Worm (Caenorhabditis elegans) whole organism, L1 larva: ENCODE measurements around the gene atf-4.
A peak's percentile ranks its signal among the peaks of the same experiment; 100 is the strongest.

Source experiments
- Y116A8C.19 ChIP-seq: sonication (generic microtip); optimal IDR thresholded peaks from 2 replicates; lab custom pipeline; 2016; ENCODE audit warnings: missing compliant biosample characterization, missing genetic modification characterization, borderline replicate concordance
- aly-2 ChIP-seq: fragments of 150-350 bp; optimal IDR thresholded peaks from 2 replicates; lab custom pipeline; 2014; ENCODE audit warnings: missing biosample characterization, missing genetic modification characterization
- ama-1 ChIP-seq: fragments of 150-350 bp; optimal IDR thresholded peaks from 2 replicates; lab custom pipeline; 2014
- blmp-1 ChIP-seq: fragments of 150-350 bp; optimal IDR thresholded peaks from 2 replicates; lab custom pipeline; 2014; ENCODE audit warnings: missing biosample characterization, missing genetic modification characterization
- ceh-63 ChIP-seq: fragments of 200-800 bp; sonication (Bioruptor generic); optimal IDR thresholded peaks from 2 replicates; lab custom pipeline; 2018; ENCODE audit warnings: mild to moderate bottlenecking, missing genetic modification characterization, missing compliant biosample characterization
- ceh-8 ChIP-seq: fragments of 200-800 bp; sonication (Bioruptor generic); optimal IDR thresholded peaks from 2 replicates; lab custom pipeline; 2018; ENCODE audit warnings: mild to moderate bottlenecking, missing genetic modification characterization, moderate library complexity, missing compliant biosample characterization
- ceh-88 ChIP-seq: fragments of 200-800 bp; sonication (Bioruptor generic); IDR thresholded peaks from 2 replicates; pipeline ENCODE4 v1.3.6; 2022; ENCODE audit warnings: missing genetic modification characterization, missing compliant biosample characterization
- ces-1 ChIP-seq: fragments of 150-350 bp; optimal IDR thresholded peaks from 2 replicates; lab custom pipeline; 2014; ENCODE audit warnings: missing biosample characterization, missing genetic modification reagents, missing genetic modification characterization
- egl-13 ChIP-seq: sonication (generic microtip); optimal IDR thresholded peaks from 2 replicates; lab custom pipeline; 2016; ENCODE audit warnings: missing genotype, missing genetic modification reagents, missing genetic modification characterization, missing compliant biosample characterization
- elt-2 ChIP-seq: sonication (generic microtip); optimal IDR thresholded peaks from 2 replicates; lab custom pipeline; 2016; ENCODE audit warnings: missing genetic modification characterization, mild to moderate bottlenecking, inconsistent platforms, missing compliant biosample characterization, missing genetic modification reagents
- fkh-10 ChIP-seq: sonication (generic microtip); optimal IDR thresholded peaks from 2 replicates; lab custom pipeline; 2017; ENCODE audit warnings: missing biosample characterization, missing genetic modification reagents, missing genetic modification characterization
- hpl-2 ChIP-seq: fragments of 150-350 bp; optimal IDR thresholded peaks from 2 replicates; lab custom pipeline; 2014; ENCODE audit warnings: missing biosample characterization, missing genetic modification reagents, missing genetic modification characterization
- lin-39 ChIP-seq: fragments of 150-350 bp; optimal IDR thresholded peaks from 2 replicates; lab custom pipeline; 2014; ENCODE audit warnings: missing biosample characterization, missing genetic modification reagents, missing genetic modification characterization
- lir-3 ChIP-seq: sonication (generic microtip); optimal IDR thresholded peaks from 2 replicates; lab custom pipeline; 2016; ENCODE audit warnings: mild to moderate bottlenecking, missing genetic modification characterization, moderate library complexity, missing compliant biosample characterization; ENCODE audit not compliant: poor library complexity
- lsy-2 ChIP-seq, 2 experiments: fragments of 150-350 bp; optimal IDR thresholded peaks; 2 replicates each; lab custom pipeline; 2014; ENCODE audit warnings: missing biosample characterization in 2 of 2, missing genetic modification characterization in 2 of 2
- mef-2 ChIP-seq: fragments of 150-350 bp; optimal IDR thresholded peaks from 2 replicates; lab custom pipeline; 2014; ENCODE audit warnings: missing biosample characterization, missing genetic modification characterization
- mep-1 ChIP-seq: fragments of 150-350 bp; optimal IDR thresholded peaks from 2 replicates; lab custom pipeline; 2014; ENCODE audit warnings: missing biosample characterization, missing genetic modification characterization
- nhr-20 ChIP-seq: sonication (generic microtip); optimal IDR thresholded peaks from 2 replicates; lab custom pipeline; 2016; ENCODE audit warnings: mild to moderate bottlenecking, missing genetic modification characterization, missing compliant biosample characterization
- nhr-28 ChIP-seq: fragments of 150-350 bp; optimal IDR thresholded peaks from 2 replicates; lab custom pipeline; 2014; ENCODE audit warnings: missing biosample characterization, missing genetic modification characterization
- nhr-47 ChIP-seq: sonication (generic microtip); optimal IDR thresholded peaks from 2 replicates; lab custom pipeline; 2016; ENCODE audit warnings: mild to moderate bottlenecking, missing genetic modification characterization, moderate library complexity, missing compliant biosample characterization
- nhr-71 ChIP-seq: sonication (generic microtip); optimal IDR thresholded peaks from 2 replicates; lab custom pipeline; 2016; ENCODE audit warnings: mild to moderate bottlenecking, missing genetic modification characterization, moderate library complexity, missing compliant biosample characterization
- nhr-84 ChIP-seq: sonication (generic microtip); optimal IDR thresholded peaks from 2 replicates; lab custom pipeline; 2017; ENCODE audit warnings: missing biosample characterization, missing genetic modification characterization
- nhr-85 ChIP-seq: sonication (generic microtip); peaks from one replicate; lab custom pipeline; 2016; ENCODE audit warnings: missing genetic modification characterization, inconsistent platforms, missing compliant biosample characterization
- pax-3 ChIP-seq: fragments of 200-800 bp; sonication (Bioruptor generic); optimal IDR thresholded peaks from 2 replicates; lab custom pipeline; 2018; ENCODE audit warnings: mild to moderate bottlenecking, missing genetic modification characterization, moderate library complexity, missing compliant biosample characterization
- sox-4 ChIP-seq: sonication (generic microtip); optimal IDR thresholded peaks from 2 replicates; lab custom pipeline; 2016; ENCODE audit warnings: missing genetic modification characterization, missing compliant biosample characterization
- sup-37 ChIP-seq: fragments of 200-800 bp; sonication (Bioruptor generic); optimal IDR thresholded peaks from 2 replicates; lab custom pipeline; 2018; ENCODE audit warnings: mild to moderate bottlenecking, missing genetic modification characterization, missing compliant biosample characterization
- swsn-7 ChIP-seq: sonication (generic microtip); optimal IDR thresholded peaks from 2 replicates; lab custom pipeline; 2016; ENCODE audit warnings: missing genetic modification characterization, missing compliant biosample characterization
- tbx-2 ChIP-seq: sonication (generic microtip); optimal IDR thresholded peaks from 2 replicates; lab custom pipeline; 2016; ENCODE audit warnings: missing genetic modification characterization, missing compliant biosample characterization
- unc-86 ChIP-seq: sonication (generic microtip); optimal IDR thresholded peaks from 2 replicates; lab custom pipeline; 2016; ENCODE audit warnings: missing genetic modification characterization, missing compliant biosample characterization
- unc-98 ChIP-seq: fragments of 200-800 bp; sonication (Bioruptor generic); IDR thresholded peaks from 2 replicates; pipeline ENCODE4 v1.3.6; 2022; ENCODE audit warnings: missing genetic modification characterization, missing compliant biosample characterization

atf-4 gene

ce11 chrX:14771682-14772081 is 38.9 kb downstream of the atf-4 start, which contains the start of gene Y16B4A.2:
Y16B4A.2 (minus strand) TSS chrX:14771851.
- no peak for TF ChIP-seq nhr-71 (tag; lab: Kevin White, UChicago)
- peak; percentile 8 for TF ChIP-seq elt-2 (tag; lab: Kevin White, UChicago)
- TF ChIP-seq, all 84 proteins: peak for 1

ce11 chrX:14770336-14770735 is 40.3 kb downstream of the atf-4 start:
- TF ChIP-seq fkh-10 (GFP tag; lab: Kevin White, UChicago) = no peak
- peak; percentile 16 for TF ChIP-seq elt-2 (tag; lab: Kevin White, UChicago)
- TF ChIP-seq, all 84 proteins: peak for 1

ce11 chrX:14768989-14769388 is 41.6 kb downstream of the atf-4 start:
- peak; percentile 66 for TF ChIP-seq elt-2 (tag; lab: Kevin White, UChicago)
- no peak for TF ChIP-seq lsy-2 (tag; optimal IDR thresholded peaks at IDR 0.05; lab: Kevin White, UChicago)

ce11 chrX:14767813-14768212 is 42.8 kb downstream of the atf-4 start:
- no peak for TF ChIP-seq nhr-20 (tag; lab: Kevin White, UChicago)
- TF ChIP-seq ceh-8 = no peak
- TF ChIP-seq sup-37 (GFP tag; lab: Kevin White, UChicago) = no peak

ce11 chrX:14761021-14761420 is 49.6 kb downstream of the atf-4 start, which contains the start of gene C05G5.5:
C05G5.5 (minus strand) TSS chrX:14761121.
- TF ChIP-seq lin-39 (tag; lab: Kevin White, UChicago) (no peak), egl-13 (no peak), nhr-47 (tag; lab: Kevin White, UChicago) (no peak), mef-2 (tag; lab: Kevin White, UChicago) (no peak), ces-1 (GFP tag; lab: Kevin White, UChicago) (no peak), ama-1 (lab: Kevin White, UChicago) (no peak), pax-3 (tag; lab: Kevin White, UChicago) (no peak), swsn-7 (tag; lab: Kevin White, UChicago) (no peak), aly-2 (tag; lab: Kevin White, UChicago) (no peak), ceh-88 (GFP tag; lab: Robert Waterston, UW) (no peak), blmp-1 (no peak), unc-98 (GFP tag; lab: Robert Waterston, UW) (no peak), tbx-2 (tag; lab: Kevin White, UChicago) (no peak), lir-3 (tag; lab: Kevin White, UChicago) (no peak), unc-86 (no peak), mep-1 (no peak)
- TF ChIP-seq, all 84 proteins: peak for 0

- TF ChIP-seq nhr-85 (tag; lab: Kevin White, UChicago) (no peak), ceh-63 (GFP tag; lab: Kevin White, UChicago) (no peak), blmp-1 (no peak), nhr-84 (tag; lab: Kevin White, UChicago) (no peak)
Measured at ce11 chrX:14760166-14760565, 50.4 kb downstream of the atf-4 start.

- TF ChIP-seq nhr-28 (no peak), hpl-2 (no peak), elt-2 (tag; lab: Kevin White, UChicago) (no peak), nhr-71 (tag; lab: Kevin White, UChicago) (no peak), sox-4 (tag; lab: Kevin White, UChicago) (no peak), Y116A8C.19 (no peak)
Measured at ce11 chrX:14759549-14759948, 51.1 kb downstream of the atf-4 start.
